Worm (Caenorhabditis elegans): Measurements from ENCODE around the gene lin-5.

Gene lin-5

DNA sequence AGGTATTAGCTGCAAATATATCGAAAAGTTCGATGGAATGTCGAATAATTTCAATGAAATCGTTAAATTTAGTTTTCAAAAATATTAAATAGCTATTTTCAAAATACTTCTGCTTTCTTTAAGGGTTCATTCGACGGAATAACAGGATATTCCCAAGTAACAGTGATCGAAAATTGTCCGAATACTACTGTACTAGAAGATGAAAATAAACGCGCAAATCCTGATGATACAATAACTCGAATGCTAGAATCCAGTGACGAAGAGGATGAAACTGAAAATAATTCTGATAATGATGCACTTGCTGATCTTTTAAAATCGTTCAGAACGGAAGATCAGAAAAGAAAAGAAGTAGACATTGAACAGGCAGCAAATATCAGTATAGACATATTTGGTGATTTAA is 40.4 kb downstream of the lin-5 start:
- TF ChIP-seq F57C9.4 (tag; optimal IDR thresholded peaks at IDR 0.05): no peak
- TF ChIP-seq die-1 (tag; optimal IDR thresholded peaks at IDR 0.05): no peak
- TF ChIP-seq F33H1.4 (GFP tag; IDR thresholded peaks at IDR 0.05): no peak
- TF ChIP-seq lag-1 (GFP tag; IDR thresholded peaks at IDR 0.05): no peak
- TF ChIP-seq ceh-58 (GFP tag; IDR thresholded peaks at IDR 0.05): no peak
- TF ChIP-seq Y67H2A.10 (GFP tag; conservative IDR thresholded peaks at IDR 0.05): no peak
- no peak for TF ChIP-seq snpc-1.3 (tag; optimal IDR thresholded peaks at IDR 0.05; ENCODE audit: insufficient read depth)
- TF ChIP-seq nfya-1 (tag; optimal IDR thresholded peaks at IDR 0.05; ENCODE audit: borderline replicate concordance, insufficient read depth): no peak
- TF ChIP-seq let-607 (tag; optimal IDR thresholded peaks at IDR 0.05): no peak
- TF ChIP-seq snpc-3.4 (tag; optimal IDR thresholded peaks at IDR 0.05): no peak
- TF ChIP-seq madf-8 (GFP tag; conservative IDR thresholded peaks at IDR 0.05): no peak

DNA sequence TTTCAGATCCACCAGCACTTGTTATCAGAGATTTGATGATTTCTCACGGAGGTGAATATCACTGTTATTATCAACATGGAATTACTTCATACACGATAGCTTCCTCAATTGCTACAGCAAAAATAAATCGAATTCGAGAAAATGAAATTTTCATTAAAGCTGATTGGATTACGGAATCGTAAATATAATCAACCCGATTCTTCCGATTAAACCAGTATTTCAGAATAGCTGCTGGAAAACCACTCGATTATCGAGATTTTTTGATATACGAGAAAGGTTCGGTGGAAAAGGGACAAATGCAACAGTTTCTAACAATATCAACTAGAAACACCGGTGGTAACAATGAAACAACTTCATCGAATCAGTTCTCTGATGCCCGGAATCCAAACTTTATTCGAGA is 41.6 kb downstream of the lin-5 start:
- TF ChIP-seq let-607 (tag; optimal IDR thresholded peaks at IDR 0.05) (no peak), snpc-4 (GFP tag; optimal IDR thresholded peaks at IDR 0.05) (no peak), snpc-4 (tag; optimal IDR thresholded peaks at IDR 0.05) (no peak), F33H1.4 (GFP tag; IDR thresholded peaks at IDR 0.05) (no peak), pha-4 (tag; optimal IDR thresholded peaks at IDR 0.05) (no peak)

DNA sequence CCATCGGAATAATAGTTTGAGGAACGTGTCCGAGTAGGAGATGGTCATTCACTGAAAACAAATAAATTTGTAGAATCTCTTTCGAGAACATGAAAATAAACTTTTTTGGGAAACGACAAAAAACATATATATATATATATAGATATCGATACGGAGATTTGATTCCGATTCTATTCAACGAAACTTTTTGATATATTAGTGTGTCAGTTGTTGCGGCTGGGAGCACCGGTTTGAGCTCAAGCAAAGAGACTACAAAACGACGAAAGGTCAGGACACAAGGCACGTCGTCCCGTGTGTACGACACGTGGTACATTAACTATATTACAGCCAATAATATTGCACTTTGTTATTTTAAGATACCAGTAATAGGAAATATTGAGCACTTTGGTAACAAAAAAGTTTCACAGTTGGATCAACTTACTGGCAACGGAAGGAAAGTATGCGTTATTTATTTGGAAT is 47.2 kb downstream of the lin-5 start, which contains the start of gene best-23:
Gene best-23, minus strand, starts transcription at position 51 of the 459 bp plus-strand sequence.
- TF ChIP-seq unc-130 (GFP tag; optimal IDR thresholded peaks at IDR 0.05): no peak
- no peak for TF ChIP-seq chd-7 (tag; optimal IDR thresholded peaks at IDR 0.05)
- no peak for TF ChIP-seq dpff-1 (tag; optimal IDR thresholded peaks at IDR 0.05)
- no peak for TF ChIP-seq bed-2 (GFP tag; IDR thresholded peaks at IDR 0.05)
- TF ChIP-seq mel-28 (tag; optimal IDR thresholded peaks at IDR 0.05; ENCODE audit: borderline replicate concordance): no peak

- TF ChIP-seq rcor-1 (GFP tag; IDR thresholded peaks at IDR 0.05): no peak
- no peak for TF ChIP-seq Y56A3A.18 (GFP tag; IDR thresholded peaks at IDR 0.05)
- TF ChIP-seq somi-1 (GFP tag; optimal IDR thresholded peaks at IDR 0.05): no peak
- no peak for TF ChIP-seq attf-5 (GFP tag; optimal IDR thresholded peaks at IDR 0.05)
- TF ChIP-seq nfya-2 (GFP tag; IDR thresholded peaks at IDR 0.05): no peak
- TF ChIP-seq lin-54 (GFP tag; optimal IDR thresholded peaks at IDR 0.05): no peak
- TF ChIP-seq nfya-1 (tag; optimal IDR thresholded peaks at IDR 0.05; ENCODE audit: borderline replicate concordance, insufficient read depth): no peak
- no peak for TF ChIP-seq lag-1 (GFP tag; IDR thresholded peaks at IDR 0.05)
- TF ChIP-seq ekl-4 (GFP tag; IDR thresholded peaks at IDR 0.05): no peak
- no peak for TF ChIP-seq madf-8 (GFP tag; conservative IDR thresholded peaks at IDR 0.05)
- no peak for TF ChIP-seq hrde-1 (tag; optimal IDR thresholded peaks at IDR 0.05; ENCODE audit: borderline replicate concordance)
- TF ChIP-seq efl-1 (GFP tag; optimal IDR thresholded peaks at IDR 0.05): no peak
These were observed 50.6 kb downstream of the lin-5 start, which contains the start of gene ZK675.4 for ce11 chrII:7911015-7911414. ZK675.4 (plus strand) TSS chrII:7911315.
